Fruit fly (Drosophila melanogaster) whole organism, embryonic: ENCODE measurements around the gene Neurl4.
A peak's percentile ranks its signal among the peaks of the same experiment; 100 is the strongest.

Experiments used
- ATbp ChIP-seq: fragments of 200-800 bp; sonication (Bioruptor generic); optimal IDR thresholded peaks from 2 replicates; lab custom pipeline; 2017; ENCODE audit warnings: missing biosample characterization, mild to moderate bottlenecking, missing genetic modification characterization, missing genetic modification reagents
- B-H1 ChIP-seq: fragments of 200-800 bp; sonication (Bioruptor generic); IDR thresholded peaks from 3 replicates; pipeline ENCODE4 v1.3.6; 2022; ENCODE audit warnings: missing biosample characterization, missing genetic modification characterization
- B-H2 ChIP-seq: fragments of 200-800 bp; sonication (Bioruptor generic); optimal IDR thresholded peaks from 2 replicates; lab custom pipeline; 2018; ENCODE audit warnings: missing biosample characterization, mild to moderate bottlenecking, missing genetic modification characterization
- CG10267 ChIP-seq: fragments of 200-800 bp; sonication (Bioruptor generic); optimal IDR thresholded peaks from 2 replicates; lab custom pipeline; 2018; ENCODE audit warnings: missing biosample characterization, mild to moderate bottlenecking, missing genetic modification characterization, moderate library complexity
- CG10274 ChIP-seq: fragments of 200-800 bp; sonication (Bioruptor generic); optimal IDR thresholded peaks from 3 replicates; lab custom pipeline; 2017; ENCODE audit warnings: missing biosample characterization, mild to moderate bottlenecking, missing genetic modification characterization
- CG10543 ChIP-seq: fragments of 200-800 bp; sonication (Bioruptor generic); optimal IDR thresholded peaks from 3 replicates; lab custom pipeline; 2017; ENCODE audit warnings: missing biosample characterization, mild to moderate bottlenecking, missing genetic modification characterization, moderate library complexity
- CG10654 ChIP-seq: fragments of 200-800 bp; sonication (Bioruptor generic); optimal IDR thresholded peaks from 2 replicates; lab custom pipeline; 2016; ENCODE audit warnings: missing biosample characterization, missing genetic modification characterization
- CG11398 ChIP-seq: fragments of 200-800 bp; sonication (Bioruptor generic); optimal IDR thresholded peaks from 2 replicates; lab custom pipeline; 2016; ENCODE audit warnings: missing biosample characterization, missing genetic modification characterization
- CG12236 ChIP-seq: fragments of 200-800 bp; sonication (Bioruptor generic); optimal IDR thresholded peaks from 2 replicates; lab custom pipeline; 2016; ENCODE audit warnings: missing biosample characterization, missing genetic modification characterization
- CG1233 ChIP-seq: fragments of 200-800 bp; sonication (Bioruptor generic); optimal IDR thresholded peaks from 4 replicates; lab custom pipeline; 2018; ENCODE audit warnings: missing biosample characterization, mild to moderate bottlenecking, missing genetic modification characterization
- CG12391 ChIP-seq: fragments of 200-800 bp; sonication (Bioruptor generic); optimal IDR thresholded peaks from 3 replicates; lab custom pipeline; 2018; ENCODE audit warnings: missing biosample characterization, mild to moderate bottlenecking, missing genetic modification characterization, moderate library complexity
- CG14441 ChIP-seq: fragments of 200-800 bp; sonication (Bioruptor generic); IDR thresholded peaks from 2 replicates; pipeline ENCODE4 v1.3.6; 2022; ENCODE audit warnings: missing biosample characterization, missing genetic modification characterization
- CG17802 ChIP-seq: fragments of 200-800 bp; sonication (Bioruptor generic); optimal IDR thresholded peaks from 2 replicates; lab custom pipeline; 2018; ENCODE audit warnings: missing biosample characterization, mild to moderate bottlenecking, missing genetic modification characterization, moderate library complexity
- CG17829 ChIP-seq: fragments of 200-800 bp; optimal IDR thresholded peaks from 2 replicates; lab custom pipeline; 2019; ENCODE audit warnings: missing biosample characterization, mild to moderate bottlenecking, missing genetic modification characterization, moderate library complexity
- CG18619 ChIP-seq: fragments of 200-800 bp; sonication (Bioruptor generic); optimal IDR thresholded peaks from 3 replicates; lab custom pipeline; 2017; ENCODE audit warnings: missing biosample characterization, mild to moderate bottlenecking, missing genetic modification characterization
- CG32532 ChIP-seq: fragments of 200-800 bp; sonication (Bioruptor generic); IDR thresholded peaks from 2 replicates; pipeline ENCODE4 v1.3.6; 2022; ENCODE audit warnings: missing biosample characterization, missing genetic modification characterization
- CG33557 ChIP-seq: fragments of 200-800 bp; sonication (Bioruptor generic); optimal IDR thresholded peaks from 2 replicates; lab custom pipeline; 2019; ENCODE audit warnings: missing biosample characterization, mild to moderate bottlenecking, missing genetic modification characterization, moderate library complexity
- CG34224 ChIP-seq: fragments of 200-800 bp; sonication (Bioruptor generic); IDR thresholded peaks from 3 replicates; pipeline ENCODE4 v1.3.6; 2022; ENCODE audit warnings: missing biosample characterization, missing genetic modification characterization; ENCODE audit not compliant: partially characterized antibody
- CG3995 ChIP-seq: fragments of 200-800 bp; sonication (Bioruptor generic); optimal IDR thresholded peaks from 3 replicates; lab custom pipeline; 2016; ENCODE audit warnings: missing biosample characterization, missing genetic modification characterization
- CG6689 ChIP-seq: fragments of 200-800 bp; sonication (Bioruptor generic); IDR thresholded peaks from 2 replicates; pipeline ENCODE4 v1.3.6; 2022; ENCODE audit warnings: missing biosample characterization, missing genetic modification characterization
- CG7745 ChIP-seq: fragments of 200-800 bp; sonication (Bioruptor generic); optimal IDR thresholded peaks from 2 replicates; lab custom pipeline; 2018; ENCODE audit warnings: missing biosample characterization, mild to moderate bottlenecking, missing genetic modification characterization, moderate library complexity
- CG7786 ChIP-seq: fragments of 200-800 bp; sonication (Bioruptor generic); optimal IDR thresholded peaks from 2 replicates; lab custom pipeline; 2016; ENCODE audit warnings: missing biosample characterization, missing genetic modification characterization
- CG7928 ChIP-seq: fragments of 200-800 bp; sonication (Bioruptor generic); optimal IDR thresholded peaks from 2 replicates; lab custom pipeline; 2017; ENCODE audit warnings: missing biosample characterization, mild to moderate bottlenecking, missing genetic modification characterization
- CG8388 ChIP-seq: fragments of 200-800 bp; sonication (Bioruptor generic); optimal IDR thresholded peaks from 2 replicates; lab custom pipeline; 2019; ENCODE audit warnings: missing biosample characterization, mild to moderate bottlenecking, missing genetic modification characterization, moderate library complexity
- CG8478 ChIP-seq: fragments of >200 bp; optimal IDR thresholded peaks from 2 replicates; lab custom pipeline; 2018
- CG9215 ChIP-seq: fragments of 200-800 bp; sonication (Bioruptor generic); IDR thresholded peaks from 2 replicates; pipeline ENCODE4 v1.3.6; 2022; ENCODE audit warnings: missing biosample characterization, missing genetic modification characterization
- CrebB ChIP-seq: fragments of 200-800 bp; sonication (Bioruptor generic); optimal IDR thresholded peaks from 3 replicates; lab custom pipeline; 2018; ENCODE audit warnings: missing biosample characterization, mild to moderate bottlenecking, missing genetic modification characterization
- D19B ChIP-seq: fragments of 200-800 bp; sonication (Bioruptor generic); optimal IDR thresholded peaks from 2 replicates; lab custom pipeline; 2017; ENCODE audit warnings: missing biosample characterization, mild to moderate bottlenecking, missing genetic modification characterization
- Dad ChIP-seq: fragments of 200-800 bp; sonication (Bioruptor generic); optimal IDR thresholded peaks from 3 replicates; lab custom pipeline; 2016; ENCODE audit warnings: missing biosample characterization, missing genetic modification characterization
- Dbx ChIP-seq: fragments of 200-800 bp; sonication (Bioruptor generic); IDR thresholded peaks from 3 replicates; pipeline ENCODE4 v1.3.6; 2022; ENCODE audit warnings: missing biosample characterization, missing genetic modification characterization
- Gsc ChIP-seq: fragments of 200-800 bp; sonication (Bioruptor generic); IDR thresholded peaks from 2 replicates; pipeline ENCODE4 v1.3.6; 2022; ENCODE audit warnings: missing biosample characterization, missing genetic modification characterization
- MESR4 ChIP-seq: fragments of 200-800 bp; sonication (Bioruptor generic); optimal IDR thresholded peaks from 2 replicates; lab custom pipeline; 2018; ENCODE audit warnings: missing biosample characterization, mild to moderate bottlenecking, missing genetic modification characterization, moderate library complexity
- NK7.1 ChIP-seq: fragments of 200-800 bp; sonication (Bioruptor generic); optimal IDR thresholded peaks from 3 replicates; lab custom pipeline; 2016; ENCODE audit warnings: missing biosample characterization, missing genetic modification characterization
- Neu2 ChIP-seq: fragments of 200-800 bp; sonication (Bioruptor generic); optimal IDR thresholded peaks from 3 replicates; lab custom pipeline; 2016; ENCODE audit warnings: missing biosample characterization, missing genetic modification characterization, borderline replicate concordance
- Nf-YA ChIP-seq: fragments of 200-800 bp; sonication (Bioruptor generic); IDR thresholded peaks from 2 replicates; pipeline ENCODE4 v1.3.6; 2022; ENCODE audit warnings: missing biosample characterization, missing genetic modification characterization
- Nf-YC ChIP-seq: fragments of 200-800 bp; optimal IDR thresholded peaks from 3 replicates; lab custom pipeline; 2019; ENCODE audit warnings: missing biosample characterization, mild to moderate bottlenecking, missing genetic modification characterization, moderate library complexity
- Opbp ChIP-seq: fragments of 200-800 bp; sonication (Bioruptor generic); IDR thresholded peaks from 3 replicates; pipeline ENCODE4 v1.3.6; 2022; ENCODE audit warnings: missing biosample characterization, missing genetic modification characterization; ENCODE audit not compliant: partially characterized antibody
- abd-A ChIP-seq: fragments of 200-800 bp; sonication (Bioruptor generic); optimal IDR thresholded peaks from 3 replicates; lab custom pipeline; 2019; ENCODE audit warnings: missing biosample characterization, mild to moderate bottlenecking, missing genetic modification characterization, moderate library complexity
- ap ChIP-seq: fragments of 200-800 bp; sonication (Bioruptor generic); IDR thresholded peaks from 2 replicates; pipeline ENCODE4 v1.3.6; 2022; ENCODE audit warnings: missing biosample characterization, missing genetic modification characterization
- ash1 ChIP-seq: fragments of 200-800 bp; sonication (Bioruptor generic); optimal IDR thresholded peaks from 2 replicates; lab custom pipeline; 2018; ENCODE audit warnings: missing biosample characterization, mild to moderate bottlenecking, missing genetic modification characterization
- chm ChIP-seq: fragments of 200-800 bp; sonication (Bioruptor generic); IDR thresholded peaks from 2 replicates; pipeline ENCODE4 v1.3.6; 2022; ENCODE audit warnings: missing biosample characterization, missing genetic modification characterization
- fd64A ChIP-seq: fragments of 200-800 bp; sonication (Bioruptor generic); optimal IDR thresholded peaks from 3 replicates; lab custom pipeline; 2018; ENCODE audit warnings: missing biosample characterization, mild to moderate bottlenecking, missing genetic modification characterization
- fu2 ChIP-seq: fragments of 200-800 bp; sonication (Bioruptor generic); optimal IDR thresholded peaks from 2 replicates; lab custom pipeline; 2016; ENCODE audit warnings: missing biosample characterization, missing genetic modification characterization
- lbe ChIP-seq: fragments of 200-800 bp; sonication (Bioruptor generic); optimal IDR thresholded peaks from 2 replicates; lab custom pipeline; 2016; ENCODE audit warnings: missing biosample characterization, mild to moderate bottlenecking, missing genetic modification characterization
- pros ChIP-seq: fragments of 200-800 bp; sonication (Bioruptor generic); optimal IDR thresholded peaks from 3 replicates; lab custom pipeline; 2019; ENCODE audit warnings: missing biosample characterization, mild to moderate bottlenecking, missing genetic modification characterization, moderate library complexity
- run ChIP-seq: fragments of 200-800 bp; sonication (Bioruptor generic); optimal IDR thresholded peaks from 3 replicates; lab custom pipeline; 2018; ENCODE audit warnings: missing biosample characterization, mild to moderate bottlenecking, missing genetic modification characterization
- sens ChIP-seq: fragments of 200-800 bp; sonication (Bioruptor generic); peaks from one replicate; lab custom pipeline; 2016; ENCODE audit warnings: missing biosample characterization, missing genetic modification characterization
- stwl ChIP-seq: fragments of 200-800 bp; sonication (Bioruptor generic); optimal IDR thresholded peaks from 3 replicates; lab custom pipeline; 2018; ENCODE audit warnings: missing biosample characterization, mild to moderate bottlenecking, missing genetic modification characterization, moderate library complexity
- twi ChIP-seq: fragments of 200-800 bp; optimal IDR thresholded peaks from 2 replicates; lab custom pipeline; 2019; ENCODE audit warnings: missing biosample characterization, mild to moderate bottlenecking, missing genetic modification characterization, moderate library complexity
- tx ChIP-seq: fragments of 200-800 bp; sonication (Bioruptor generic); optimal IDR thresholded peaks from 2 replicates; lab custom pipeline; 2016; ENCODE audit warnings: missing biosample characterization, missing genetic modification characterization
- unpg ChIP-seq: fragments of 200-800 bp; sonication (Bioruptor generic); optimal IDR thresholded peaks from 3 replicates; lab custom pipeline; 2018; ENCODE audit warnings: missing biosample characterization, mild to moderate bottlenecking, missing genetic modification characterization, moderate library complexity

The Neurl4 gene

DNA sequence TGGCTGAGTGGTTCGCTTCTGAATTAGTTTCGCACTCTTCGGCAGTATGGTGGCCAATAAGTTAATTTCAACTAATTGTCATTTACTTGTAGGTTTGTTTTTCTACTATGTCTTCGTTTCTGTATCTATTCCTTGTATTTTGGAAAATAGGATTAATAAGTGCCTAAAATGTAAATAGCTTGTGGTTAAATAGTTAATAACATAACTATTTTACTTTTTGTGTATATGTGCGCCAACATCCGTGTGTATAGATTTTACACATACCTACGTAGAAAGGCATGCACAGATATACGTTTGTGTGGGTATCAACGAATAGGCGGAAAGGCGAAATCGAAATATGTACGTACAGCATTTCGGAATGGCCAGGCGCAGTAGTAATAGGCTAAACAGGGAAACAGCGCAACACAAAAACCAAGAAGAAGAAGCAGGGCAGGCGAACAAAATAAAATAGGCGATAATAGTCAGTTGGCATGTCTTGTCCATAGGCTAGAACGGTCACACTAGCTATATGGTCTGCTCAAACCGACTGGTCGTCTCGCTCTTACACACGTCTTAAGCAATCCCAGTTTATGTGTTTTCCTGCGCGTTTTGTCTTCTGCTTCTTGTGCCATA, 47.1 kb downstream of the Neurl4 start (continued):
- TF ChIP-seq CG1233 (GFP tag; lab: Kevin White, UChicago), result no peak
- TF ChIP-seq CG18619 (GFP tag; lab: Kevin White, UChicago), result peak; percentile 11
- no peak for TF ChIP-seq tx (GFP tag; lab: Kevin White, UChicago)
- TF ChIP-seq CG6689 (GFP tag; lab: Robert Waterston, UW), result no peak
- no peak for TF ChIP-seq CG7928
- TF ChIP-seq B-H2 (GFP tag; lab: Kevin White, UChicago), result peak; percentile 58
- no peak for TF ChIP-seq chm (GFP tag; lab: Robert Waterston, UW)
- 0 out of 2 replicates have a peak, but pooled peaks have one; percentile 30 for TF ChIP-seq CG32532 (GFP tag; lab: Robert Waterston, UW)
- TF ChIP-seq CG17802, result no peak
- TF ChIP-seq sens (GFP tag; lab: Kevin White, UChicago), result peak; percentile 59
- no peak for TF ChIP-seq CG10267
- TF ChIP-seq MESR4 (GFP tag; lab: Kevin White, UChicago), result peak; percentile 18
- no peak for TF ChIP-seq CG10654 (GFP tag; lab: Kevin White, UChicago)
- TF ChIP-seq pros (GFP tag; lab: Kevin White, UChicago), result peak; percentile 2
- peak; percentile 97 for TF ChIP-seq abd-A (tag; lab: Kevin White, UChicago)
- TF ChIP-seq CG34224, result no peak
- no peak for TF ChIP-seq Gsc (GFP tag; lab: Robert Waterston, UW)
- no peak for TF ChIP-seq CG12236 (GFP tag; lab: Kevin White, UChicago)
- no peak for TF ChIP-seq CG10274 (GFP tag; lab: Kevin White, UChicago)
- TF ChIP-seq Dbx (GFP tag; lab: Robert Waterston, UW), result peak; percentile 36; the same call in 1 of the 3 replicates
- TF ChIP-seq Nf-YC (tag; lab: Kevin White, UChicago), result peak; percentile 30
- peak; percentile 66 for TF ChIP-seq CG10543
- TF ChIP-seq Nf-YA, result no peak
- TF ChIP-seq lbe, result no peak
- no peak for TF ChIP-seq B-H1 (GFP tag; lab: Robert Waterston, UW)
- TF ChIP-seq Neu2 (GFP tag; lab: Kevin White, UChicago), result no peak
- TF ChIP-seq twi (tag; lab: Kevin White, UChicago), result peak; percentile 18
- peak; percentile 17 for TF ChIP-seq CrebB
- peak; percentile 2 for TF ChIP-seq CG7745
- TF ChIP-seq CG8478 (lab: Kevin White, UChicago), result no peak
- TF ChIP-seq fd64A (GFP tag; lab: Kevin White, UChicago), result no peak
- TF ChIP-seq fu2 (GFP tag; lab: Kevin White, UChicago), result no peak
- TF ChIP-seq CG33557 (GFP tag; lab: Kevin White, UChicago), result no peak
- no peak for TF ChIP-seq Dad (GFP tag; lab: Kevin White, UChicago)
- no peak for TF ChIP-seq CG9215 (GFP tag; lab: Robert Waterston, UW)
- TF ChIP-seq unpg, result no peak
- TF ChIP-seq CG11398 (GFP tag; lab: Kevin White, UChicago), result no peak
- no peak for TF ChIP-seq ap (GFP tag; lab: Robert Waterston, UW)
- no peak for TF ChIP-seq CG14441 (GFP tag; lab: Robert Waterston, UW)
- peak; percentile 77 for TF ChIP-seq Opbp
- TF ChIP-seq CG3995, result no peak
- TF ChIP-seq D19B (GFP tag; lab: Kevin White, UChicago), result no peak
- TF ChIP-seq stwl, result peak; percentile 49
- no peak for TF ChIP-seq CG7786 (GFP tag; lab: Kevin White, UChicago)
- TF ChIP-seq run, result no peak
- no peak for TF ChIP-seq CG12391 (tag; lab: Kevin White, UChicago)
- no peak for TF ChIP-seq NK7.1
- peak; percentile 13 for TF ChIP-seq CG17829
- no peak for TF ChIP-seq CG8388 (GFP tag; lab: Kevin White, UChicago)
- TF ChIP-seq ash1 (GFP tag; lab: Kevin White, UChicago), result no peak
- no peak for TF ChIP-seq ATbp (GFP tag; lab: Kevin White, UChicago)
